Worm (Caenorhabditis elegans): Measurements from ENCODE around the gene H05C05.4.

- TF ChIP-seq pqm-1 (tag; optimal IDR thresholded peaks at IDR 0.05): no peak
- no peak for TF ChIP-seq tbx-7 (tag; optimal IDR thresholded peaks at IDR 0.05)
- no peak for TF ChIP-seq pha-2 (tag; optimal IDR thresholded peaks at IDR 0.05)
- no peak for TF ChIP-seq ceh-24 (tag; optimal IDR thresholded peaks at IDR 0.05)
- TF ChIP-seq ceh-34 (tag; optimal IDR thresholded peaks at IDR 0.05): no peak
- no peak for TF ChIP-seq lin-11 (tag; optimal IDR thresholded peaks at IDR 0.05)
- TF ChIP-seq dve-1 (tag; optimal IDR thresholded peaks at IDR 0.05): no peak
Observed at ce11 chrIII:2914029-2914428, 32.0 kb downstream of the H05C05.4 start.
